Worm (Caenorhabditis elegans): ENCODE results near the gene rpl-26.

The rpl-26 gene

DNA sequence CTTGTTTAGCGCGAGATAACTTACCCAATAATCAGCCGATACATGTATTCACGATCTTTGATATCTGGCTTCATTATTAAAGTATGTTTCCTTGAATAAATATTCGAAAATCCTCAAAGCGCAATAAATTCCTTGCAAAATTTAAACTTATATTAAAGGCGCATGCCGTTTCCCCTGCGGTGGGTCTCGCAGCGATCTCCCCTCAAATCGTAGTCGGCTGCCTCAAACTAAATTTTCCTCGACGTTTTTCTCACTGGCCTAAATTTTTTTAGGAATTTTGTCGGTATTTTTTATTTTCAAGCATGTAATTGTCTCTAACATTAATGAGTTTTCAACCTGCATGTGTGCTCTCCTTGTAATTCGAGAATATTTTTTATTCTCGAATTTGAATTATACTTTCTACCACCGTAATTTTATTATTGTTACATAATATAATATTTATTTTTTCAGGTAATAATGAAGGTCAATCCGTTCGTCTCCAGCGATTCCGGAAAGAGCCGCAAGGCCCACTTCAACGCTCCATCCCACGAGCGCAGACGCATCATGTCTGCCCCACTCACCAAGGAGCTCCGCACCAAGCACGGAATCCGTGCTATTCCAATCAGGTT lies at the start of gene rpl-26, which contains the start of gene cpf-1:
Gene rpl-26, plus strand, starts transcription at position 449 of the 608 bp plus-strand sequence.
Gene cpf-1, minus strand, starts transcription at position 104 of the 608 bp plus-strand sequence.
- no peak for TF ChIP-seq aly-2 (tag; optimal IDR thresholded peaks at IDR 0.05)
- no peak for TF ChIP-seq mml-1 (tag; optimal IDR thresholded peaks at IDR 0.05)
- peak; percentile 42 for TF ChIP-seq jun-1 (tag; optimal IDR thresholded peaks at IDR 0.05)
- TF ChIP-seq nhr-237 (tag; optimal IDR thresholded peaks at IDR 0.05): no peak
- no peak for TF ChIP-seq R02D3.7 (tag; optimal IDR thresholded peaks at IDR 0.05)
- no peak for TF ChIP-seq ama-1 (optimal IDR thresholded peaks at IDR 0.05)
- no peak for TF ChIP-seq pqm-1 (tag; optimal IDR thresholded peaks at IDR 0.05)
- no peak for TF ChIP-seq nhr-77 (tag; optimal IDR thresholded peaks at IDR 0.05)
- no peak for TF ChIP-seq ZK546.5 (tag; optimal IDR thresholded peaks at IDR 0.05)
- TF ChIP-seq nhr-25 (tag; optimal IDR thresholded peaks at IDR 0.05): peak; percentile 28
- TF ChIP-seq ztf-4 (tag; optimal IDR thresholded peaks at IDR 0.05): no peak
- no peak for TF ChIP-seq nhr-43 (tag; optimal IDR thresholded peaks at IDR 0.05; ENCODE audit: poor library complexity, severe bottlenecking)
- TF ChIP-seq snpc-4 (tag; optimal IDR thresholded peaks at IDR 0.05): peak; percentile 90
- TF ChIP-seq daf-12 (tag; optimal IDR thresholded peaks at IDR 0.05): no peak
- TF ChIP-seq unc-62 (GFP tag; optimal IDR thresholded peaks at IDR 0.05): no peak
- TF ChIP-seq nhr-23 (tag; optimal IDR thresholded peaks at IDR 0.05): peak; percentile 69
- no peak for TF ChIP-seq skn-1 (tag; optimal IDR thresholded peaks at IDR 0.05)
- TF ChIP-seq nhr-11 (tag; optimal IDR thresholded peaks at IDR 0.05): no peak
- no peak for TF ChIP-seq mdl-1 (tag; optimal IDR thresholded peaks at IDR 0.05)
- no peak for TF ChIP-seq elt-3 (tag; optimal IDR thresholded peaks at IDR 0.05)
- TF ChIP-seq pha-4 (tag; optimal IDR thresholded peaks at IDR 0.05): no peak
- TF ChIP-seq tbx-2 (tag; optimal IDR thresholded peaks at IDR 0.05): no peak
- no peak for TF ChIP-seq ceh-28 (tag; optimal IDR thresholded peaks at IDR 0.05)
- TF ChIP-seq zag-1 (tag; optimal IDR thresholded peaks at IDR 0.05): no peak
- no peak for TF ChIP-seq ztf-11 (tag; optimal IDR thresholded peaks at IDR 0.05)
- TF ChIP-seq ceh-16 (tag; optimal IDR thresholded peaks at IDR 0.05): no peak
- no peak for TF ChIP-seq nhr-28 (tag; optimal IDR thresholded peaks at IDR 0.05)
- no peak for TF ChIP-seq nhr-12 (tag; optimal IDR thresholded peaks at IDR 0.05)
- TF ChIP-seq elt-2 (tag; optimal IDR thresholded peaks at IDR 0.05): peak; percentile 35
- no peak for TF ChIP-seq egl-27 (tag; optimal IDR thresholded peaks at IDR 0.05)
- no peak for TF ChIP-seq lsy-12 (tag; optimal IDR thresholded peaks at IDR 0.05)
- no peak for TF ChIP-seq fkh-10 (GFP tag; optimal IDR thresholded peaks at IDR 0.05)
- TF ChIP-seq ceh-82 (tag; optimal IDR thresholded peaks at IDR 0.05): no peak
- no peak for TF ChIP-seq unc-39 (tag; optimal IDR thresholded peaks at IDR 0.05)
- no peak for TF ChIP-seq sea-2 (GFP tag; optimal IDR thresholded peaks at IDR 0.05)
- TF ChIP-seq egl-5 (tag; optimal IDR thresholded peaks at IDR 0.05): peak; percentile 62
- TF ChIP-seq hmg-11 (tag; optimal IDR thresholded peaks at IDR 0.05): no peak
- no peak for TF ChIP-seq fos-1 (tag; optimal IDR thresholded peaks at IDR 0.05)
- peak; percentile 74 for TF ChIP-seq lin-39 (tag; optimal IDR thresholded peaks at IDR 0.05)
- no peak for TF ChIP-seq ceh-9 (tag; optimal IDR thresholded peaks at IDR 0.05)
- TF ChIP-seq nhr-67 (tag; optimal IDR thresholded peaks at IDR 0.05): no peak
- no peak for TF ChIP-seq nhr-76 (tag; optimal IDR thresholded peaks at IDR 0.05)
- TF ChIP-seq fkh-2 (tag; optimal IDR thresholded peaks at IDR 0.05): no peak
- peak; percentile 81 for TF ChIP-seq nfya-1 (tag; optimal IDR thresholded peaks at IDR 0.05; ENCODE audit: insufficient read depth)
- peak; percentile 76 for TF ChIP-seq lin-15B (tag; optimal IDR thresholded peaks at IDR 0.05)
- no peak for TF ChIP-seq eor-1 (tag; optimal IDR thresholded peaks at IDR 0.05)
- no peak for TF ChIP-seq elt-1 (tag; optimal IDR thresholded peaks at IDR 0.05)
